Fruit fly (Drosophila melanogaster): ENCODE data around the gene CG4666.

The CG4666 gene

dm6 chrX:6074845-6075244, 2.7 kb downstream of the CG4666 start, which contains the start of gene Tsp5D (continued):
- TF ChIP-seq fd102C (GFP tag; optimal IDR thresholded peaks at IDR 0.05): peak; percentile 14
- TF ChIP-seq CG7963 (GFP tag; IDR thresholded peaks at IDR 0.05; ENCODE audit: partially characterized antibody): no peak
- peak; percentile 94 for TF ChIP-seq CG5245 (GFP tag; optimal IDR thresholded peaks at IDR 0.05)
- TF ChIP-seq NfI (GFP tag; optimal IDR thresholded peaks at IDR 0.05): peak; percentile 87
- TF ChIP-seq CG8388 (GFP tag; optimal IDR thresholded peaks at IDR 0.05): peak; percentile 93
- TF ChIP-seq Gug (GFP tag; IDR thresholded peaks at IDR 0.05): peak; percentile 86
- peak; percentile 74 for TF ChIP-seq gsb (GFP tag; IDR thresholded peaks at IDR 0.05)
- TF ChIP-seq CG18476 (GFP tag; optimal IDR thresholded peaks at IDR 0.05): peak; percentile 84
- peak; percentile 96 for TF ChIP-seq CG10366 (GFP tag; IDR thresholded peaks at IDR 0.05)
- peak; percentile 19 for TF ChIP-seq bab2 (GFP tag; optimal IDR thresholded peaks at IDR 0.05)
- TF ChIP-seq Hr78 (GFP tag; optimal IDR thresholded peaks at IDR 0.05): peak in 1 of 2 experiments; percentile 58
- TF ChIP-seq H15 (GFP tag; IDR thresholded peaks at IDR 0.05): peak; percentile 95
- peak; percentile 82 for TF ChIP-seq C15 (GFP tag; IDR thresholded peaks at IDR 0.05)
- peak; percentile 39 for TF ChIP-seq exex (tag; optimal IDR thresholded peaks at IDR 0.05)
- peak; percentile 88 for TF ChIP-seq caup (GFP tag; optimal IDR thresholded peaks at IDR 0.05; ENCODE audit: severe bottlenecking)
- no peak for TF ChIP-seq CG9609 (GFP tag; optimal IDR thresholded peaks at IDR 0.05)
- peak; percentile 61 for TF ChIP-seq CG16815 (GFP tag; optimal IDR thresholded peaks at IDR 0.05)
- peak; percentile 12 for TF ChIP-seq Usf (GFP tag; optimal IDR thresholded peaks at IDR 0.05)
- no peak for TF ChIP-seq Hey (tag; optimal IDR thresholded peaks at IDR 0.05)
- TF ChIP-seq hb (GFP tag; IDR thresholded peaks at IDR 0.05; ENCODE audit: partially characterized antibody): no peak
- TF ChIP-seq CG14441 (GFP tag; IDR thresholded peaks at IDR 0.05): peak; percentile 96
- TF ChIP-seq CG43689 (GFP tag; IDR thresholded peaks at IDR 0.05): peak; percentile 86
- peak; percentile 88 for TF ChIP-seq Fer3 (tag; optimal IDR thresholded peaks at IDR 0.05)
- TF ChIP-seq salm (tag; optimal IDR thresholded peaks at IDR 0.05): peak; percentile 90
- TF ChIP-seq CG31388 (GFP tag; optimal IDR thresholded peaks at IDR 0.05): peak; percentile 82
- TF ChIP-seq HLH4C (GFP tag; IDR thresholded peaks at IDR 0.05; ENCODE audit: partially characterized antibody): no peak
- TF ChIP-seq gro (GFP tag; optimal IDR thresholded peaks at IDR 0.05): no peak
- peak; percentile 76 for TF ChIP-seq CrebB (tag; optimal IDR thresholded peaks at IDR 0.05)
- TF ChIP-seq CG18011 (GFP tag; optimal IDR thresholded peaks at IDR 0.05): peak; percentile 61
- peak; percentile 75 for TF ChIP-seq CG4707 (GFP tag; optimal IDR thresholded peaks at IDR 0.05)
- no peak for TF ChIP-seq tna (GFP tag; IDR thresholded peaks at IDR 0.05; ENCODE audit: partially characterized antibody)
- peak; percentile 47 for TF ChIP-seq pum (GFP tag; optimal IDR thresholded peaks at IDR 0.05)
- peak; percentile 18 for TF ChIP-seq CG7928 (GFP tag; optimal IDR thresholded peaks at IDR 0.05)
- peak in 1 of 2 experiments; percentile 40 for TF ChIP-seq crp (GFP tag; optimal IDR thresholded peaks at IDR 0.05)
- no peak for TF ChIP-seq ftz-f1 (GFP tag; optimal IDR thresholded peaks at IDR 0.05)
- TF ChIP-seq MTF-1 (GFP tag; optimal IDR thresholded peaks at IDR 0.05; ENCODE audit: borderline replicate concordance): peak; percentile 88
- peak; percentile 71 for TF ChIP-seq Nf-YC (tag; optimal IDR thresholded peaks at IDR 0.05)
- peak; percentile 86 for TF ChIP-seq ssp (GFP tag; IDR thresholded peaks at IDR 0.05)
- peak; percentile 95 for TF ChIP-seq Rx (GFP tag; IDR thresholded peaks at IDR 0.05)
- TF ChIP-seq NC2α (GFP tag; optimal IDR thresholded peaks at IDR 0.05): no peak
- TF ChIP-seq Hand (GFP tag; optimal IDR thresholded peaks at IDR 0.05): peak; percentile 29
- peak in 1 of 2 experiments; percentile 61 for TF ChIP-seq chif (GFP tag; optimal IDR thresholded peaks at IDR 0.05)
- peak; percentile 90 for TF ChIP-seq bcd (GFP tag; optimal IDR thresholded peaks at IDR 0.05)
- peak; percentile 100 for TF ChIP-seq Drgx (GFP tag; IDR thresholded peaks at IDR 0.05)
- peak; percentile 93 for TF ChIP-seq CG31441 (GFP tag; IDR thresholded peaks at IDR 0.05)
- peak; percentile 95 for TF ChIP-seq wor (GFP tag; IDR thresholded peaks at IDR 0.05)
- no peak for TF ChIP-seq her (GFP tag; optimal IDR thresholded peaks at IDR 0.05)
- peak; percentile 95 for TF ChIP-seq CG11504 (tag; optimal IDR thresholded peaks at IDR 0.05)
- no peak for TF ChIP-seq Lpt (GFP tag; optimal IDR thresholded peaks at IDR 0.05)
- TF ChIP-seq Sox102F (GFP tag; optimal IDR thresholded peaks at IDR 0.05): peak; percentile 96
